Fruit fly (Drosophila melanogaster): ENCODE measurements around the gene CG13364.

The CG13364 gene

dm6 chrX:599727-600126 is 25.3 kb downstream of the CG13364 start:
- TF ChIP-seq h (optimal IDR thresholded peaks at IDR 0.05) = no peak

DNA sequence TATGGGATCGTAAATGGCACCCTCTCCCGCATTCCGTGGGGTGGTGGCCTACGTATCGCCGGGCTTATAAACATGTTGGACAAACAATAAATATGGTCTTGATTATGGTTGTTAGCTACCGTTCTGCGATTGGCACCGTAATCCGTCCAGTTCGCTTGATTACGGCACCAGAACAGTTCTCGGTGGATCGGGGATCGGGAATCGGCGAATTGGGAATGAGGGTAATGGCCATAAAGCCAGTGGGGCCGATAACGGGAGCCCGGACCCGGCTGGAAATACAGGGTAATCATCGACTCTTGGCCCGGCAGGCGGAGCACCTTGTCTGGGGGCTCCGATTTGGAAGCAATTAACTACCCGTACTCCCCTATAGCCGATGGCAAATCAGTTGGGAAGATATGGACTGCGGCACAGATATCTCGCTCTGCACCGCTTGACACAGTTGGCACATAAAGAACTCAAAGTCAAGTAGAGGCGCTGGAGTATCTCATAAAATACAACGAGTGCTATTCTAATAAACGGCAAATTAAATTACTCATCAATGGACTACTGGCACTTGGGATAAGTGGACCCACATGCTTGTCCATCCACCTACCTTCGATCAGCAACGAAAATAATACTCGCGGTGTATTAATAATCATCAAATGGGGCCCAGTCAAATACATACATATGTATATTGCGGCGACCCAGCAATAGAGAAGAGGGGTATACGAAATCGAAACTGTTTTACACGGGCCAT is 26.5 kb downstream of the CG13364 start:
- TF ChIP-seq Myc (optimal IDR thresholded peaks at IDR 0.05) = no peak
- TF ChIP-seq insv (optimal IDR thresholded peaks at IDR 0.05) = no peak
- TF ChIP-seq Sin3A (optimal IDR thresholded peaks at IDR 0.05) = no peak

dm6 chrX:597057-597456 is 27.9 kb downstream of the CG13364 start:
- TF ChIP-seq Myc (optimal IDR thresholded peaks at IDR 0.05) (no peak), insv (optimal IDR thresholded peaks at IDR 0.05) (no peak), h (optimal IDR thresholded peaks at IDR 0.05) (no peak), psq (optimal IDR thresholded peaks at IDR 0.05) (no peak), ttk (optimal IDR thresholded peaks at IDR 0.05) (no peak)

DNA sequence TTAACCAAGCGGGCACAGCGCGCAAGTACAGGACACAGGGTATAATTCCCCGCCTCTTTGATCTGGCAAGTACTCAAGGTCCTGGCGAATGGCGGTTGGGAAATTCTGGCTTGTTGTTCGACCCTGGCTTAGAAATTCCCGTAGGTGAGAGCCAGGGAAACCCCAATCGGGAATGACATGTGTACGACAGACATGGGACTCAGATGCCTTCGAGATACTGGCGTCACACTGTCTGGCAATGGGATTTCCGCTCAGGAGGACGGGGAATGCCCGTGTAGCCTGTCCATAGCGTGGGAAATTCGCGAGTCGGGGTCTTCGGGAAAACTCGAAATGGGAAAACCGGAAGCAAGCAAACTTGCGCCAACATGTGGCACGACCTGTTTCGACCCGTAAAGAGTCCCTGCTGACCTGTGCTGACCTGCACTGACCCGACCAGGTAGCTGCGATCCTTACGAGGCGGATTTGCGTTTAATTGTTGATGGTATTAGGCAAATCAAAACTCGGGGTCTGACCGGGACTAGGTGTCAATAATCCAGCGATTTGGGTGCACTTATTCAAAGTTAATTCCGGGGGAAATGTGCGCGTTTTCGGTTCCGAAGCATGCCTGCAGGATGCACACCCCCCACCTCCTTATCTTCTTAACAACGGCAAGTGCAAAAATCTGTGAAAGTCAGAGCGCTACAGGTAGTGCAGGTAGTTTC is 32.3 kb downstream of the CG13364 start:
- TF ChIP-seq h (optimal IDR thresholded peaks at IDR 0.05) (no peak), ttk (optimal IDR thresholded peaks at IDR 0.05) (no peak), insv (optimal IDR thresholded peaks at IDR 0.05) (no peak), Myc (optimal IDR thresholded peaks at IDR 0.05) (no peak), psq (optimal IDR thresholded peaks at IDR 0.05) (no peak), Sin3A (optimal IDR thresholded peaks at IDR 0.05) (no peak)

DNA sequence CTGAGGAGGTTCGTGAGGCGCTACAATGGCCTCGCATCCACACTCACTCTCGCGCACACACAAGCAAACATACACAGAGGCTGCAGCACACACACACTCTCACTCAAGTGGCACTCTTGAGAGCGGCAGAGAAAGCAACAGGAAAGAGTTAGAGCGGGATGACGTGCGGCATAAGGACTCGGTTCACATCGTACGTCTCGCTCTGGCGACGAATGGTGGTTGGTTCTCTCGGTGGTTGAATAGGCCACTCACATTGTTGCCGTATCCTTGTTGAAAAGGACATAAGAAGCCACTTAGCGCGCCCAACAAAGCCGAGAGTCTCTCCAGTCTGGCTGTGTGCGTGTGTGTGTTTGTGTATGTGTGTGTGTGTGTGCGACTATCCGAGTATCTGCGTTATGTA is 34.5 kb downstream of the CG13364 start:
- TF ChIP-seq h (optimal IDR thresholded peaks at IDR 0.05) (no peak), Myc (optimal IDR thresholded peaks at IDR 0.05) (no peak), insv (optimal IDR thresholded peaks at IDR 0.05) (no peak)

DNA sequence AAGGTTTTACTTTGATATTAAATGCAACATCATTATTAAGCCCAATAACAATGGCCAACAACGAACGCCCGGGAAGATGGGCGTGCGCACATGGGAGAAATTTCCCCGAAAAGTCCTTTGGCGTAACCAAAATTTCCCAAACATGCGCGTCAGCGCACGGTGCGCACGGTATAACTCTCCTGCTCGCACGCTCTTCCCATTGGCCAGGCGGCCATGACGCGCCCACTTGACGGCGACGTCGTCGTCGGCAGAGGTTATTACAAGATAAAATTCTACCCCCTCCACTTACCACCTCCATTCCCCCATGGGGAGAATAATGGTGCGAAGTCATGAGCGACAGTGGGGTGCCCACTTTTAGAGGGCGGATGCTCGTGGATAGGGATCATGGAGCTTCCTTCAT is 36.1 kb downstream of the CG13364 start:
- TF ChIP-seq psq (optimal IDR thresholded peaks at IDR 0.05) (no peak), Sin3A (optimal IDR thresholded peaks at IDR 0.05) (no peak), h (optimal IDR thresholded peaks at IDR 0.05) (no peak), insv (optimal IDR thresholded peaks at IDR 0.05) (no peak), ttk (optimal IDR thresholded peaks at IDR 0.05) (no peak), Myc (optimal IDR thresholded peaks at IDR 0.05) (no peak)

- TF ChIP-seq insv (optimal IDR thresholded peaks at IDR 0.05) = no peak
- no peak for TF ChIP-seq ttk (optimal IDR thresholded peaks at IDR 0.05)
- no peak for TF ChIP-seq psq (optimal IDR thresholded peaks at IDR 0.05)
- TF ChIP-seq Sin3A (optimal IDR thresholded peaks at IDR 0.05) = no peak
- no peak for TF ChIP-seq h (optimal IDR thresholded peaks at IDR 0.05)
- no peak for TF ChIP-seq Myc (optimal IDR thresholded peaks at IDR 0.05)
Measured at dm6 chrX:581825-582224, 43.2 kb downstream of the CG13364 start, which contains the start of gene vnd. Gene vnd (plus strand): TSS chrX:582121.

- no peak for TF ChIP-seq psq (optimal IDR thresholded peaks at IDR 0.05)
- TF ChIP-seq h (optimal IDR thresholded peaks at IDR 0.05) = no peak
- no peak for TF ChIP-seq ttk (optimal IDR thresholded peaks at IDR 0.05)
- no peak for TF ChIP-seq Myc (optimal IDR thresholded peaks at IDR 0.05)
- no peak for TF ChIP-seq Sin3A (optimal IDR thresholded peaks at IDR 0.05)
- no peak for TF ChIP-seq insv (optimal IDR thresholded peaks at IDR 0.05)
Measured at dm6 chrX:580635-581034, 44.4 kb downstream of the CG13364 start.
